Fruit fly (Drosophila melanogaster): ENCODE measurements around the gene CG14453.

CG14453 gene

DNA sequence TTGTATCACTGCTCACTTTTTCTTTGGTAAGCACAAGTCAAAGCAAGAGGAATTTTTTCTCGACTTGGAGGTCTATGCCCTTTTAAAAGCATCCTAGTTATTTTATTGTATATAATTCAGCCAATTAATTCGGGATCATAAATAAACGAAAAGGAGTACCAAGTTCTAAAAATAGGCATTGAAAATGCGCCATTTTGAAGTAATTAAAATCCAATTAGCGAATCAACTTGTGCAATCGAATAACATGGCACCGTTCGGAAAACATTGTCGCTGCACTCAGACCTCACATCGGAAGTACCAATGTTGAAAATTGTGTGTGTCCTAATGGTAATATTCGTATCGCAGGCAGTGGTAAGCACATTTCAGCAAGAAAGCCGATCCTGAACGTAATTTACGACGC lies 47.0 kb upstream of the CG14453 start, which contains the start of gene CG33768:
CG33768 (plus strand) TSS at position 301 of the 400 bp plus-strand sequence.
- TF ChIP-seq br (optimal IDR thresholded peaks at IDR 0.05) (no peak), sens (GFP tag) (no peak), HLH54F (GFP tag; optimal IDR thresholded peaks at IDR 0.05) (no peak), cato (GFP tag; optimal IDR thresholded peaks at IDR 0.05; ENCODE audit: borderline replicate concordance) (no peak), C15 (GFP tag; IDR thresholded peaks at IDR 0.05) (no peak), CG8944 (GFP tag; optimal IDR thresholded peaks at IDR 0.05) (no peak)

DNA sequence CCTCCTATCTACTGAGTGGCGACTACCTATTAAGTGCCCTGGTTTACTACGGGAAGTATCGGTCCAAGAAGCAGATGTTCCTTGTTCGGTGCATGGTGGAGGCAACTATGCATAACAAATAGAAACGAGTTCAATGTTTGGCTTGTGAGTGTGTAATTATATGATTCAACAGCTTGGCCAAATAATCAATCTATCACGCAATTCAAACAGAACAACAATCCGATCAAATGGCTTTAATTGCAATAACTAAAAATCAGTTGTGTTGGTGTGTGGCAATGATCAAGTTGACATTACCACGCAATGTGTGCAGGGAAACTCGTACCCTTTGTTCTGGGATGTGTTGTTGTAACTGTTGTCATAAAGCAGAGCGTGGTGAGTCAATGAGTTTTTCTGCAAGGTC lies 46.3 kb upstream of the CG14453 start, which contains the start of gene CG33769:
CG33769 (plus strand) TSS at position 301 of the 400 bp plus-strand sequence.
- TF ChIP-seq nerfin-2 (GFP tag; IDR thresholded peaks at IDR 0.05; ENCODE audit: partially characterized antibody) = no peak
- no peak for TF ChIP-seq fd64A (GFP tag; optimal IDR thresholded peaks at IDR 0.05)
- no peak for TF ChIP-seq emc (GFP tag; optimal IDR thresholded peaks at IDR 0.05)
- no peak for TF ChIP-seq Dfd (GFP tag; optimal IDR thresholded peaks at IDR 0.05)

DNA sequence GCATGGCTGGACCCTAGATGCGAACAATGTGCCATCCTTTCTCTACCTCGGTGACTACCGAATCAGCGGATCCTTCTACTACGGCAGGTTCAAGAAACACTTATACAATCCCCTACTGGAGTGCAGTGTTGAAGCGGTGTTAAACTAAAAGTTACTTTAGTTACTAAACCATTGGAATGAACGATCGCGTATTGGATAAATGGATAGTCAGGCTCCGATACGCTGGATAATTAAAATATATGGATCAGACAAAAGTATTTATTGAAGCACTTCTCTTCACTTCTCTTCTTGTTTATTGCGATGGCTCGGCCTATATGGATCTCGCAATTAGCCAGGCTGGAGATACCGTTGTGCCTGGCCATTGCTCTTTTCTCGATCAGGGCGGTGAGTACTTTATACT lies 45.5 kb upstream of the CG14453 start, which contains the start of gene CG33770:
CG33770 (plus strand) TSS at position 301 of the 400 bp plus-strand sequence.
- TF ChIP-seq CG13894 (tag; optimal IDR thresholded peaks at IDR 0.05) (no peak), so (GFP tag; IDR thresholded peaks at IDR 0.05) (no peak), CG11560 (tag; IDR thresholded peaks at IDR 0.05) (no peak), Atf-2 (GFP tag; optimal IDR thresholded peaks at IDR 0.05) (no peak), Antp (GFP tag; optimal IDR thresholded peaks at IDR 0.05) (no peak), CG4424 (GFP tag; optimal IDR thresholded peaks at IDR 0.05) (no peak), Neu2 (GFP tag; optimal IDR thresholded peaks at IDR 0.05; ENCODE audit: borderline replicate concordance) (no peak), gsb-n (tag; optimal IDR thresholded peaks at IDR 0.05) (no peak), aop (GFP tag; IDR thresholded peaks at IDR 0.05) (no peak), CG10147 (GFP tag; optimal IDR thresholded peaks at IDR 0.05) (no peak), gfzf (GFP tag; optimal IDR thresholded peaks at IDR 0.05) (no peak), CG15696 (tag; optimal IDR thresholded peaks at IDR 0.05) (no peak), pnt (GFP tag; optimal IDR thresholded peaks at IDR 0.05) (no peak), CG10654 (GFP tag; optimal IDR thresholded peaks at IDR 0.05) (no peak)

DNA sequence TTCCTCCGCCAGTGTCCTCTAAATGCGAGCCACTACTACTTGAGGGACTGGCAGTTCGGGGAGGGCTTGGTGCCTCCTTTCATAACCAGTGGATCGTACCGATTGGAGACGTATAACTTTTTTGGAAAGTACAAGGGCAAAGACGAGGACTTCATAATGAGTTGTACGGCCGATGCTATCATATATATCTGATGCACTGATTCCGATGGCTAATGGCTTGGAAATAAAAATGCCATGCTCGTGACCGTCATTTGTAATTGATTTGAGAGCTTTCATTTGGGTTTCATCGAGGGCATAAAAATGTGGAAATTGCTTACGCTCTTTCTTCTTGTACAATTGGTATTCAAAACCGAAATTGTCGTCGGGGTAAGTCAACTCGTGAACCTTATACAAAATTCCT lies 44.8 kb upstream of the CG14453 start, which contains the start of gene CG33771:
CG33771 (plus strand) TSS at position 301 of the 400 bp plus-strand sequence.
- TF ChIP-seq Lhr (GFP tag; optimal IDR thresholded peaks at IDR 0.05) = no peak
- no peak for TF ChIP-seq pum (GFP tag; optimal IDR thresholded peaks at IDR 0.05)
- no peak for TF ChIP-seq bigmax (GFP tag; optimal IDR thresholded peaks at IDR 0.05)
- no peak for TF ChIP-seq CG1529 (GFP tag; optimal IDR thresholded peaks at IDR 0.05)
- no peak for TF ChIP-seq lbe (GFP tag; optimal IDR thresholded peaks at IDR 0.05)
- no peak for TF ChIP-seq stwl (tag; optimal IDR thresholded peaks at IDR 0.05)
- TF ChIP-seq sc (optimal IDR thresholded peaks at IDR 0.05) = no peak
- TF ChIP-seq sc (GFP tag; optimal IDR thresholded peaks at IDR 0.05) = no peak
- TF ChIP-seq bcd (GFP tag; optimal IDR thresholded peaks at IDR 0.05) = no peak
- TF ChIP-seq Ada2b (GFP tag; IDR thresholded peaks at IDR 0.05) = no peak
- TF ChIP-seq CG15269 (tag; optimal IDR thresholded peaks at IDR 0.05) = no peak
- TF ChIP-seq Atf6 (GFP tag; IDR thresholded peaks at IDR 0.05) = no peak
- no peak for TF ChIP-seq unpg (GFP tag; optimal IDR thresholded peaks at IDR 0.05)
- TF ChIP-seq CG2129 (GFP tag; IDR thresholded peaks at IDR 0.05; ENCODE audit: partially characterized antibody) = no peak
- TF ChIP-seq Optix (GFP tag; IDR thresholded peaks at IDR 0.05) = no peak
- TF ChIP-seq kni (GFP tag; optimal IDR thresholded peaks at IDR 0.05) = no peak
- TF ChIP-seq CG18599 (GFP tag; optimal IDR thresholded peaks at IDR 0.05) = no peak
- TF ChIP-seq YL-1 (GFP tag; optimal IDR thresholded peaks at IDR 0.05) = no peak
- TF ChIP-seq CG9876 (GFP tag; optimal IDR thresholded peaks at IDR 0.05) = no peak

All from whole organism, embryonic.